Fruit fly (Drosophila melanogaster) whole organism, embryonic: Measurements from ENCODE around the gene vers.

Source experiments
- Awh ChIP-seq: fragments of 200-800 bp; sonication (Bioruptor generic); IDR thresholded peaks from 2 replicates; pipeline ENCODE4, ENCODE4 v1.3.6; 2022; ENCODE audit warnings: missing biosample characterization, missing genetic modification characterization
- Blimp-1 ChIP-seq: fragments of 200-800 bp; sonication (Bioruptor generic); optimal IDR thresholded peaks from 3 replicates; lab custom pipeline; 2018; ENCODE audit warnings: missing biosample characterization, missing genetic modification characterization, mild to moderate bottlenecking, moderate library complexity, missing genetic modification reagents
- CG10274 ChIP-seq: fragments of 200-800 bp; sonication (Bioruptor generic); optimal IDR thresholded peaks from 3 replicates; lab custom pipeline; 2017; ENCODE audit warnings: missing biosample characterization, mild to moderate bottlenecking, missing genetic modification characterization
- CG10979 ChIP-seq: fragments of 200-800 bp; sonication (Bioruptor generic); optimal IDR thresholded peaks from 2 replicates; lab custom pipeline; 2018; ENCODE audit warnings: missing biosample characterization, mild to moderate bottlenecking, missing genetic modification characterization, moderate library complexity
- CG12155 ChIP-seq: fragments of 200-800 bp; sonication (Bioruptor generic); optimal IDR thresholded peaks from 3 replicates; lab custom pipeline; 2016; ENCODE audit warnings: missing biosample characterization, missing genetic modification characterization
- CG12219 ChIP-seq: fragments of 200-800 bp; sonication (Bioruptor generic); optimal IDR thresholded peaks from 3 replicates; lab custom pipeline; 2018; ENCODE audit warnings: missing biosample characterization, mild to moderate bottlenecking, missing genetic modification characterization
- CG12299 ChIP-seq: fragments of 200-800 bp; sonication (Bioruptor generic); optimal IDR thresholded peaks from 2 replicates; lab custom pipeline; 2018; ENCODE audit warnings: missing biosample characterization, mild to moderate bottlenecking, missing genetic modification characterization
- CG13287 ChIP-seq: fragments of 200-800 bp; sonication (Bioruptor generic); IDR thresholded peaks from 2 replicates; pipeline ENCODE4 v1.3.6; 2022; ENCODE audit warnings: missing biosample characterization, missing genetic modification characterization; ENCODE audit not compliant: partially characterized antibody
- CG15514 ChIP-seq: fragments of 200-800 bp; sonication (Bioruptor generic); optimal IDR thresholded peaks from 3 replicates; lab custom pipeline; 2017; ENCODE audit warnings: missing biosample characterization, missing genetic modification characterization, mild to moderate bottlenecking, moderate library complexity, missing genetic modification reagents
- CG1647 ChIP-seq: fragments of 200-800 bp; sonication (Bioruptor generic); optimal IDR thresholded peaks from 3 replicates; lab custom pipeline; 2016; ENCODE audit warnings: missing biosample characterization, missing genetic modification characterization
- CG17385 ChIP-seq: fragments of 200-800 bp; sonication (Bioruptor generic); optimal IDR thresholded peaks from 3 replicates; lab custom pipeline; 2018; ENCODE audit warnings: missing biosample characterization, mild to moderate bottlenecking, missing genetic modification characterization
- CG17568 ChIP-seq: fragments of 200-800 bp; sonication (Bioruptor generic); optimal IDR thresholded peaks from 2 replicates; lab custom pipeline; 2018; ENCODE audit warnings: missing biosample characterization, mild to moderate bottlenecking, missing genetic modification characterization, moderate library complexity
- CG18262 ChIP-seq: fragments of 200-800 bp; optimal IDR thresholded peaks from 3 replicates; lab custom pipeline; 2019; ENCODE audit warnings: missing biosample characterization, mild to moderate bottlenecking, missing genetic modification characterization, moderate library complexity
- CG18619 ChIP-seq: fragments of 200-800 bp; sonication (Bioruptor generic); optimal IDR thresholded peaks from 3 replicates; lab custom pipeline; 2017; ENCODE audit warnings: missing biosample characterization, mild to moderate bottlenecking, missing genetic modification characterization
- CG2202 ChIP-seq: fragments of 200-800 bp; sonication (Bioruptor generic); optimal IDR thresholded peaks from 2 replicates; lab custom pipeline; 2018; ENCODE audit warnings: missing biosample characterization, mild to moderate bottlenecking, missing genetic modification characterization
- CG31224 ChIP-seq: fragments of 200-800 bp; sonication (Bioruptor generic); IDR thresholded peaks from 2 replicates; pipeline ENCODE4 v1.3.6; 2022; ENCODE audit warnings: missing biosample characterization, missing genetic modification characterization
- CG33213 ChIP-seq: fragments of 200-800 bp; sonication (Bioruptor generic); optimal IDR thresholded peaks from 3 replicates; lab custom pipeline; 2016; ENCODE audit warnings: missing biosample characterization, missing genetic modification characterization
- CG34376 ChIP-seq: fragments of 200-800 bp; sonication (Bioruptor generic); optimal IDR thresholded peaks from 2 replicates; lab custom pipeline; 2018; ENCODE audit warnings: missing biosample characterization, mild to moderate bottlenecking, missing genetic modification characterization
- CG43689 ChIP-seq: fragments of 200-800 bp; sonication (Bioruptor generic); IDR thresholded peaks from 2 replicates; pipeline ENCODE4 v1.3.6; 2022; ENCODE audit warnings: missing biosample characterization, missing genetic modification characterization
- CG6854 ChIP-seq: fragments of 200-800 bp; sonication (Bioruptor generic); optimal IDR thresholded peaks from 3 replicates; lab custom pipeline; 2017; ENCODE audit warnings: missing biosample characterization, mild to moderate bottlenecking, missing genetic modification characterization
- CG7556 ChIP-seq: fragments of 200-800 bp; sonication (Bioruptor generic); optimal IDR thresholded peaks from 2 replicates; lab custom pipeline; 2017; ENCODE audit warnings: missing biosample characterization, mild to moderate bottlenecking, missing genetic modification characterization
- CG8089 ChIP-seq: fragments of 200-800 bp; sonication (Bioruptor generic); optimal IDR thresholded peaks from 3 replicates; lab custom pipeline; 2016; ENCODE audit warnings: missing biosample characterization, missing genetic modification characterization
- CHES-1-like ChIP-seq: fragments of 200-800 bp; sonication (Bioruptor generic); optimal IDR thresholded peaks from 2 replicates; lab custom pipeline; 2016; ENCODE audit warnings: missing biosample characterization, missing genetic modification characterization
- Dad ChIP-seq: fragments of 200-800 bp; sonication (Bioruptor generic); optimal IDR thresholded peaks from 3 replicates; lab custom pipeline; 2016; ENCODE audit warnings: missing biosample characterization, missing genetic modification characterization
- Dip3 ChIP-seq: fragments of 200-800 bp; sonication (Bioruptor generic); optimal IDR thresholded peaks from 3 replicates; lab custom pipeline; 2016; ENCODE audit warnings: missing biosample characterization, missing genetic modification characterization
- NC2α ChIP-seq: fragments of 200-800 bp; sonication (Bioruptor generic); optimal IDR thresholded peaks from 2 replicates; lab custom pipeline; 2016; ENCODE audit warnings: missing biosample characterization, missing genetic modification characterization
- Nf-YB ChIP-seq: fragments of 200-800 bp; sonication (Bioruptor generic); optimal IDR thresholded peaks from 3 replicates; lab custom pipeline; 2019; ENCODE audit warnings: missing biosample characterization, mild to moderate bottlenecking, missing genetic modification characterization, moderate library complexity
- Oli ChIP-seq: fragments of 200-800 bp; sonication (Bioruptor generic); optimal IDR thresholded peaks from 2 replicates; lab custom pipeline; 2018; ENCODE audit warnings: missing biosample characterization, mild to moderate bottlenecking, missing genetic modification characterization, moderate library complexity
- ase ChIP-seq: fragments of 200-800 bp; sonication (Bioruptor generic); IDR thresholded peaks from 3 replicates; pipeline ENCODE4 v1.3.6; 2022; ENCODE audit warnings: missing biosample characterization, missing genetic modification characterization
- cad ChIP-seq: fragments of >200 bp; optimal IDR thresholded peaks from 2 replicates; lab custom pipeline; 2017; ENCODE audit warnings: missing biosample characterization, missing genetic modification characterization
- ci ChIP-seq: fragments of 200-800 bp; sonication (Bioruptor generic); IDR thresholded peaks from 3 replicates; pipeline ENCODE4 v1.3.6; 2022; ENCODE audit warnings: missing biosample characterization, missing genetic modification characterization
- dysf ChIP-seq: fragments of 200-800 bp; sonication (Bioruptor generic); IDR thresholded peaks from 3 replicates; pipeline ENCODE4 v1.3.6; 2022; ENCODE audit warnings: missing biosample characterization, missing genetic modification characterization
- eyg ChIP-seq: fragments of 200-800 bp; sonication (Bioruptor generic); optimal IDR thresholded peaks from 3 replicates; lab custom pipeline; 2016; ENCODE audit warnings: missing biosample characterization, missing genetic modification characterization
- fd3F ChIP-seq: fragments of 200-800 bp; sonication (Bioruptor generic); optimal IDR thresholded peaks from 2 replicates; lab custom pipeline; 2018; ENCODE audit warnings: missing biosample characterization, mild to moderate bottlenecking, missing genetic modification characterization, moderate library complexity
- grau ChIP-seq: fragments of 200-800 bp; optimal IDR thresholded peaks from 3 replicates; lab custom pipeline; 2019; ENCODE audit warnings: missing biosample characterization, mild to moderate bottlenecking, missing genetic modification characterization, moderate library complexity
- gsb ChIP-seq: fragments of 200-800 bp; sonication (Bioruptor generic); IDR thresholded peaks from 2 replicates; pipeline ENCODE4 v1.3.6; 2022; ENCODE audit warnings: missing biosample characterization, missing genetic modification characterization
- gt ChIP-seq: fragments of 200-800 bp; sonication (Bioruptor generic); IDR thresholded peaks from 2 replicates; pipeline ENCODE4 v1.3.6; 2022; ENCODE audit warnings: missing biosample characterization, missing genetic modification characterization
- hb ChIP-seq: fragments of 200-800 bp; sonication (Bioruptor generic); IDR thresholded peaks from 3 replicates; pipeline ENCODE4 v1.3.6; 2022; ENCODE audit warnings: missing biosample characterization, missing genetic modification characterization; ENCODE audit not compliant: partially characterized antibody
- klu ChIP-seq: fragments of 200-800 bp; sonication (Bioruptor generic); IDR thresholded peaks from 2 replicates; pipeline ENCODE4 v1.3.6; 2022; ENCODE audit warnings: missing biosample characterization, missing genetic modification characterization
- kni ChIP-seq: fragments of 200-800 bp; sonication (Bioruptor generic); optimal IDR thresholded peaks from 3 replicates; lab custom pipeline; 2017; ENCODE audit warnings: mild to moderate bottlenecking, missing biosample characterization, missing genetic modification reagents, missing genetic modification characterization
- phol ChIP-seq: fragments of 200-800 bp; sonication (Bioruptor generic); optimal IDR thresholded peaks from 3 replicates; lab custom pipeline; 2018; ENCODE audit warnings: missing biosample characterization, mild to moderate bottlenecking, missing genetic modification characterization, moderate library complexity
- pum ChIP-seq: fragments of 200-800 bp; sonication (Bioruptor generic); optimal IDR thresholded peaks from 2 replicates; lab custom pipeline; 2016; ENCODE audit warnings: missing biosample characterization, missing genetic modification characterization
- ranshi ChIP-seq: fragments of 200-800 bp; sonication (Bioruptor generic); IDR thresholded peaks from 2 replicates; pipeline ENCODE4 v1.3.6; 2022; ENCODE audit warnings: missing biosample characterization, missing genetic modification characterization
- shn ChIP-seq: fragments of 200-800 bp; sonication (Bioruptor generic); optimal IDR thresholded peaks from 3 replicates; lab custom pipeline; 2016; ENCODE audit warnings: missing biosample characterization, missing genetic modification characterization
- toy ChIP-seq: fragments of 200-800 bp; sonication (Bioruptor generic); IDR thresholded peaks from 2 replicates; pipeline ENCODE4 v1.3.6; 2022; ENCODE audit warnings: missing biosample characterization, missing genetic modification characterization
- trem ChIP-seq: fragments of 200-800 bp; optimal IDR thresholded peaks from 3 replicates; lab custom pipeline; 2019; ENCODE audit warnings: missing biosample characterization, mild to moderate bottlenecking, missing genetic modification characterization, moderate library complexity
- usp ChIP-seq: fragments of >200 bp; optimal IDR thresholded peaks from 2 replicates; lab custom pipeline; 2017; ENCODE audit warnings: missing biosample characterization, missing genetic modification characterization
- wek ChIP-seq: fragments of 200-800 bp; sonication (Bioruptor generic); optimal IDR thresholded peaks from 3 replicates; lab custom pipeline; 2018; ENCODE audit warnings: missing biosample characterization, mild to moderate bottlenecking, missing genetic modification characterization, moderate library complexity
- zen ChIP-seq: fragments of 200-800 bp; sonication (Bioruptor generic); optimal IDR thresholded peaks from 3 replicates; lab custom pipeline; 2018; ENCODE audit warnings: missing biosample characterization, mild to moderate bottlenecking, missing genetic modification characterization, moderate library complexity

vers gene

DNA sequence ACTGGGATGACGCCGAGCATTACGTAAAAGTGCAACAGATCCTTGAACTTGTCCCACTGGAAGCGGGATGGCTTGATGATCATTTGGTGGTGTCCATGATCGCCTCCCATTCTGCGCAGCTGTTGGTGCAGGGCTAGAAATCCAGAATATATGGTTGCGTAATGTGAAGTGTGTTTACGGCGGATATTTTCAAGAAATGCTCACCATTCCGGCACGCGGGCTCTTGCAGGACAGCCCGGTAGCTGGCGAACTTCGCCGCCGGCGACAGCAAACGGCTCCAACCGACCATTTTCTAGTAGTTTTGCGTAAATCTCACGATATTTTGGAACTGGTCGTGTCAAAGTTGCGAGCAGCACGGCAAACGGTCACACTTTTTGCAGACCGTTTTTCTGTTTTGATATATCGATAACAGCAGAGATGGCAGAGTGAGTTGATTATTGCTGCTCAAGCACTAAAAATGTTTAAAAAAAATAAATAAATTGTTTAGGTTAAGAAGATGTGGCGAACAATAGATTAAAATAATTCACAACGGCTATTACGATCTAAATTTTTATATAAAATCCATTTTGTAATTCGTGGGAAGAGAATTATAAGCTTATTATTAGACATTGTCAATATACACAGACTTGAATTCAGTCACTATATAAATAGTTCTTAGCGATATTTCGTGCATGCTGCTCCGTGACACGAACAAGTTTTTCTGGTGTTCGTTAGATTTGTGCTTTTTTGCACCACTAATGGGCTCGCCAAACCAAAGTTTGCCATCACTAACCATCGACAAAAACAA lies 22.4 kb downstream of the vers start, which contains the start of the genes ND-SGDH and RhoGAP68F (continued):
- TF ChIP-seq trem (tag; lab: Kevin White, UChicago) (peak; percentile 76), CG33213 (peak; percentile 61), klu (GFP tag; lab: Robert Waterston, UW) (peak; percentile 71), CG31224 (GFP tag; lab: Robert Waterston, UW) (peak; percentile 55), CHES-1-like (GFP tag; lab: Kevin White, UChicago) (peak; percentile 52), grau (tag; lab: Kevin White, UChicago) (peak; percentile 77), fd3F (GFP tag; lab: Kevin White, UChicago) (peak; percentile 71), CG12219 (GFP tag; lab: Kevin White, UChicago) (no peak), toy (GFP tag; lab: Robert Waterston, UW) (peak; percentile 42; the same call in 1 of the 2 replicates), CG12155 (peak; percentile 84), zen (peak; percentile 54), dysf (peak; percentile 80), ci (0 out of 3 replicates have a peak, but pooled peaks have one; percentile 41), Blimp-1 (GFP tag; lab: Kevin White, UChicago) (peak; percentile 56), CG17385 (peak; percentile 66), CG15514 (peak; percentile 89), Dip3 (GFP tag; lab: Kevin White, UChicago) (peak; percentile 82), CG8089 (GFP tag; lab: Kevin White, UChicago) (peak; percentile 45), eyg (peak; percentile 9), gt (GFP tag; lab: Robert Waterston, UW) (no peak), Awh (GFP tag; lab: Robert Waterston, UW) (no peak), gsb (GFP tag; lab: Robert Waterston, UW) (peak; percentile 55; the same call in 1 of the 2 replicates), CG43689 (GFP tag; lab: Robert Waterston, UW) (no peak), CG17568 (GFP tag; lab: Kevin White, UChicago) (no peak), CG10274 (GFP tag; lab: Kevin White, UChicago) (no peak), ase (GFP tag; lab: Robert Waterston, UW) (0 out of 3 replicates have a peak, but pooled peaks have one; percentile 37), phol (tag; lab: Kevin White, UChicago) (peak; percentile 83), Dad (GFP tag; lab: Kevin White, UChicago) (peak; percentile 69), Nf-YB (peak; percentile 39), CG1647 (GFP tag; lab: Kevin White, UChicago) (peak; percentile 45), cad (GFP tag; lab: Kevin White, UChicago) (no peak), CG34376 (GFP tag; lab: Kevin White, UChicago) (peak; percentile 49), CG7556 (GFP tag; lab: Kevin White, UChicago) (peak; percentile 74), Oli (peak; percentile 55), usp (GFP tag; lab: Kevin White, UChicago) (no peak), hb (peak; percentile 95), CG12299 (no peak), NC2α (GFP tag; lab: Kevin White, UChicago) (no peak), CG18619 (GFP tag; lab: Kevin White, UChicago) (peak; percentile 41), CG18262 (tag; lab: Kevin White, UChicago) (peak; percentile 76), shn (peak; percentile 69), CG6854 (GFP tag; lab: Kevin White, UChicago) (no peak), CG13287 (GFP tag; lab: Robert Waterston, UW) (peak; percentile 95), pum (peak; percentile 68), kni (GFP tag; lab: Kevin White, UChicago) (peak; percentile 33), CG10979 (peak; percentile 56), wek (GFP tag; lab: Kevin White, UChicago) (no peak), CG2202 (peak; percentile 21), ranshi (peak; percentile 56; the same call in 1 of the 2 replicates)
